Worm (Caenorhabditis elegans) whole organism, early embryonic: ENCODE data around the gene nhr-26.

Experiments
- F13C5.2 ChIP-seq: sonication (generic microtip); optimal IDR thresholded peaks from 2 replicates; lab custom pipeline; 2017; ENCODE audit warnings: mild to moderate bottlenecking, missing genetic modification characterization, inconsistent platforms, missing compliant biosample characterization
- aly-1 ChIP-seq: sonication (generic microtip); optimal IDR thresholded peaks from 2 replicates; lab custom pipeline; 2016; ENCODE audit warnings: missing genetic modification characterization, missing compliant biosample characterization
- ceh-36 ChIP-seq: sonication (generic microtip); optimal IDR thresholded peaks from 2 replicates; lab custom pipeline; 2016; ENCODE audit warnings: missing genetic modification characterization, inconsistent platforms, missing compliant biosample characterization
- flt-1 ChIP-seq: fragments of 200-800 bp; sonication (Bioruptor generic); IDR thresholded peaks from 2 replicates; pipeline ENCODE4 v1.3.6; 2022; ENCODE audit warnings: missing genetic modification characterization, missing compliant biosample characterization
- hmg-4 ChIP-seq: fragments of 200-800 bp; sonication (Bioruptor generic); optimal IDR thresholded peaks from 2 replicates; lab custom pipeline; 2018; ENCODE audit warnings: mild to moderate bottlenecking, missing genetic modification characterization, missing compliant biosample characterization
- pes-1 ChIP-seq: fragments of 200-800 bp; sonication (Bioruptor generic); IDR thresholded peaks from 2 replicates; pipeline ENCODE4 v1.3.6; 2022; ENCODE audit warnings: missing genetic modification reagents, missing genetic modification characterization, missing compliant biosample characterization
- scrt-1 ChIP-seq: fragments of 200-800 bp; sonication (Bioruptor generic); IDR thresholded peaks from 2 replicates; pipeline ENCODE4 v1.3.6; 2022; ENCODE audit warnings: missing genetic modification characterization, missing compliant biosample characterization

ce11 chrX:12659814-12660213 lies 40.5 kb downstream of the nhr-26 start, which contains the start of gene C02B4.3:
- TF ChIP-seq ceh-36 (no peak), hmg-4 (no peak), flt-1 (no peak), scrt-1 (GFP tag; lab: Robert Waterston, UW) (no peak), pes-1 (GFP tag; lab: Robert Waterston, UW) (no peak), aly-1 (no peak), F13C5.2 (no peak)
